Worm (Caenorhabditis elegans) whole organism, late embryonic: ENCODE data around the gene F58H1.2.

ENCODE experiments used
- ceh-34 ChIP-seq: sonication (generic microtip); optimal IDR thresholded peaks from 2 replicates; lab custom pipeline; 2016; ENCODE audit warnings: mild to moderate bottlenecking, missing genetic modification characterization, missing compliant biosample characterization
- che-1 ChIP-seq: sonication (generic microtip); optimal IDR thresholded peaks from 2 replicates; lab custom pipeline; 2016; ENCODE audit warnings: mild to moderate bottlenecking, missing genetic modification characterization, missing compliant biosample characterization
- dve-1 ChIP-seq: sonication (generic microtip); optimal IDR thresholded peaks from 2 replicates; lab custom pipeline; 2017; ENCODE audit warnings: antibody characterized with exemption, mild to moderate bottlenecking, missing genetic modification characterization, missing compliant biosample characterization
- fkh-10 ChIP-seq: fragments of 150-350 bp; optimal IDR thresholded peaks from 2 replicates; lab custom pipeline; 2014; ENCODE audit warnings: missing biosample characterization, missing genetic modification reagents, missing genetic modification characterization
- mec-3 ChIP-seq: sonication (generic microtip); optimal IDR thresholded peaks from 2 replicates; lab custom pipeline; 2016; ENCODE audit warnings: borderline replicate concordance, missing genetic modification characterization, missing compliant biosample characterization
- nfya-1 ChIP-seq: sonication (generic microtip); optimal IDR thresholded peaks from 2 replicates; lab custom pipeline; 2017; ENCODE audit warnings: missing genetic modification characterization, mild to moderate bottlenecking, missing compliant biosample characterization, antibody characterized with exemption, moderate library complexity
- pag-3 ChIP-seq: sonication (generic microtip); optimal IDR thresholded peaks from 2 replicates; lab custom pipeline; 2016; ENCODE audit warnings: missing compliant biosample characterization, missing genetic modification characterization, borderline replicate concordance
- pha-2 ChIP-seq: sonication (generic microtip); optimal IDR thresholded peaks from 2 replicates; lab custom pipeline; 2017; ENCODE audit warnings: mild to moderate bottlenecking, missing genetic modification characterization, missing compliant biosample characterization
- pha-4 ChIP-seq: fragments of 150-350 bp; optimal IDR thresholded peaks from 2 replicates; lab custom pipeline; 2018; ENCODE audit warnings: missing biosample characterization, missing genetic modification reagents, missing genetic modification characterization
- pros-1 ChIP-seq: fragments of 150-350 bp; optimal IDR thresholded peaks from 2 replicates; lab custom pipeline; 2014; ENCODE audit warnings: missing biosample characterization, missing genetic modification reagents, missing genetic modification characterization
- sox-2 ChIP-seq: fragments of 200-800 bp; sonication (Bioruptor generic); IDR thresholded peaks from 2 replicates; pipeline ENCODE4 v1.3.6; 2022; ENCODE audit warnings: missing genetic modification reagents, missing genetic modification characterization, missing compliant biosample characterization
- sox-4 ChIP-seq: sonication (generic microtip); optimal IDR thresholded peaks from 2 replicates; lab custom pipeline; 2017; ENCODE audit warnings: mild to moderate bottlenecking, missing genetic modification characterization, inconsistent platforms, missing compliant biosample characterization
- tbx-2 ChIP-seq: sonication (generic microtip); optimal IDR thresholded peaks from 2 replicates; lab custom pipeline; 2016; ENCODE audit warnings: missing genetic modification characterization, missing compliant biosample characterization
- zip-5 ChIP-seq: sonication (generic microtip); optimal IDR thresholded peaks from 2 replicates; lab custom pipeline; 2016; ENCODE audit warnings: missing genetic modification characterization, missing compliant biosample characterization

ce11 chrV:11905977-11906376 lies 22.9 kb upstream of the F58H1.2 start:
- TF ChIP-seq ceh-34 (tag; lab: Kevin White, UChicago): no peak
- no peak for TF ChIP-seq fkh-10 (GFP tag; lab: Kevin White, UChicago)
- no peak for TF ChIP-seq mec-3 (tag; lab: Kevin White, UChicago)
- no peak for TF ChIP-seq pros-1 (tag; lab: Kevin White, UChicago)
- no peak for TF ChIP-seq pha-2 (tag; lab: Kevin White, UChicago)
- TF ChIP-seq sox-4 (tag; lab: Kevin White, UChicago): no peak
- no peak for TF ChIP-seq tbx-2 (tag; lab: Kevin White, UChicago)
- no peak for TF ChIP-seq zip-5
- no peak for TF ChIP-seq che-1 (tag; lab: Kevin White, UChicago)
- TF ChIP-seq nfya-1: no peak
- no peak for TF ChIP-seq pha-4 (tag; lab: Kevin White, UChicago)
- no peak for TF ChIP-seq dve-1 (tag; lab: Kevin White, UChicago)
- no peak for TF ChIP-seq pag-3 (tag; lab: Kevin White, UChicago)
- no peak for TF ChIP-seq sox-2 (GFP tag; lab: Robert Waterston, UW)
